Worm (Caenorhabditis elegans) whole organism, L2 larva: ENCODE data around the gene F21C10.9.

Source experiments
- C34F6.9 ChIP-seq: fragments of 150-350 bp; optimal IDR thresholded peaks from 2 replicates; lab custom pipeline; 2014; ENCODE audit warnings: missing biosample characterization, missing genetic modification characterization
- Y55F3AM.14 ChIP-seq: fragments of 200-800 bp; sonication (Bioruptor generic); optimal IDR thresholded peaks from 2 replicates; lab custom pipeline; 2018; ENCODE audit warnings: mild to moderate bottlenecking, missing genetic modification characterization, missing compliant biosample characterization
- ZK546.5 ChIP-seq: sonication (generic microtip); optimal IDR thresholded peaks from 2 replicates; lab custom pipeline; 2017; ENCODE audit warnings: missing biosample characterization, missing genetic modification characterization
- aly-2 ChIP-seq: fragments of 150-350 bp; optimal IDR thresholded peaks from 2 replicates; lab custom pipeline; 2014; ENCODE audit warnings: missing biosample characterization, missing genetic modification characterization
- ama-1 ChIP-seq: fragments of 150-350 bp; optimal IDR thresholded peaks from 2 replicates; lab custom pipeline; 2018; ENCODE audit warnings: inconsistent platforms
- blmp-1 ChIP-seq: sonication (generic microtip); optimal IDR thresholded peaks from 2 replicates; lab custom pipeline; 2017; ENCODE audit warnings: missing genetic modification characterization, mild to moderate bottlenecking, missing compliant biosample characterization, antibody characterized with exemption, moderate library complexity; ENCODE audit not compliant: insufficient read depth
- ceh-16 ChIP-seq: fragments of 150-350 bp; optimal IDR thresholded peaks from 2 replicates; lab custom pipeline; 2014; ENCODE audit warnings: missing biosample characterization, missing genetic modification characterization
- ceh-82 ChIP-seq: fragments of 150-350 bp; optimal IDR thresholded peaks from 2 replicates; lab custom pipeline; 2014; ENCODE audit warnings: missing biosample characterization, missing genetic modification characterization
- dmd-4 ChIP-seq: sonication (generic microtip); optimal IDR thresholded peaks from 2 replicates; lab custom pipeline; 2017; ENCODE audit warnings: missing biosample characterization, missing genetic modification characterization
- elt-1 ChIP-seq: fragments of 150-350 bp; optimal IDR thresholded peaks from 2 replicates; lab custom pipeline; 2014; ENCODE audit warnings: missing biosample characterization, missing genetic modification characterization
- elt-3 ChIP-seq: sonication (generic microtip); optimal IDR thresholded peaks from 2 replicates; lab custom pipeline; 2017; ENCODE audit warnings: missing biosample characterization, missing genetic modification characterization
- fos-1 ChIP-seq: fragments of 150-350 bp; optimal IDR thresholded peaks from 2 replicates; lab custom pipeline; 2014; ENCODE audit warnings: missing biosample characterization, missing genetic modification characterization
- gmeb-1 ChIP-seq: fragments of 150-350 bp; optimal IDR thresholded peaks from 2 replicates; lab custom pipeline; 2014; ENCODE audit warnings: missing biosample characterization, missing genetic modification characterization
- lin-39 ChIP-seq: fragments of 150-350 bp; optimal IDR thresholded peaks from 2 replicates; lab custom pipeline; 2014; ENCODE audit warnings: missing biosample characterization, missing genetic modification reagents, missing genetic modification characterization
- mab-5 ChIP-seq: fragments of 150-350 bp; optimal IDR thresholded peaks from 2 replicates; lab custom pipeline; 2014; ENCODE audit warnings: missing biosample characterization, missing genetic modification characterization
- mdl-1 ChIP-seq, 2 experiments: fragments of 150-350 bp in 1 of 2; sonication (generic microtip) in 1 of 2; optimal IDR thresholded peaks; 2 replicates each; lab custom pipeline; 2017; ENCODE audit warnings: missing biosample characterization in 2 of 2, missing genetic modification characterization in 2 of 2
- nhr-11 ChIP-seq: fragments of 150-350 bp; optimal IDR thresholded peaks from 2 replicates; lab custom pipeline; 2014; ENCODE audit warnings: missing biosample characterization, missing genetic modification characterization
- nhr-21 ChIP-seq: fragments of 150-350 bp; optimal IDR thresholded peaks from 2 replicates; lab custom pipeline; 2014; ENCODE audit warnings: missing biosample characterization, missing genetic modification characterization
- nhr-237 ChIP-seq: fragments of 150-350 bp; optimal IDR thresholded peaks from 2 replicates; lab custom pipeline; 2014; ENCODE audit warnings: missing biosample characterization, missing genetic modification characterization
- nhr-25 ChIP-seq: fragments of 150-350 bp; sonication (generic microtip); optimal IDR thresholded peaks from 3 replicates; lab custom pipeline; 2014; ENCODE audit warnings: missing biosample characterization, missing genetic modification characterization
- peb-1 ChIP-seq: fragments of 150-350 bp; optimal IDR thresholded peaks from 2 replicates; lab custom pipeline; 2014; ENCODE audit warnings: missing biosample characterization, missing genetic modification characterization
- sem-4 ChIP-seq: fragments of 150-350 bp; optimal IDR thresholded peaks from 2 replicates; lab custom pipeline; 2014; ENCODE audit warnings: missing biosample characterization, missing genetic modification reagents, missing genetic modification characterization
- skn-1 ChIP-seq: sonication (generic microtip); optimal IDR thresholded peaks from 2 replicates; lab custom pipeline; 2017; ENCODE audit warnings: missing biosample characterization, missing genetic modification characterization
- sma-9 ChIP-seq, 2 experiments: fragments of 150-350 bp in 1 of 2; sonication (generic microtip) in 1 of 2; optimal IDR thresholded peaks; 2 replicates each; lab custom pipeline; 2014 to 2016; ENCODE audit warnings: missing genetic modification characterization in 2 of 2, mild to moderate bottlenecking in 1 of 2, missing biosample characterization in 1 of 2, missing compliant biosample characterization in 1 of 2, missing genetic modification reagents in 1 of 2, moderate library complexity in 1 of 2
- snpc-4 ChIP-seq: fragments of 150-350 bp; optimal IDR thresholded peaks from 2 replicates; lab custom pipeline; 2014; ENCODE audit warnings: missing biosample characterization, missing genetic modification characterization
- unc-39 ChIP-seq: fragments of 150-350 bp; optimal IDR thresholded peaks from 2 replicates; lab custom pipeline; 2014; ENCODE audit warnings: missing biosample characterization, missing genetic modification characterization
- unc-55 ChIP-seq: fragments of 150-350 bp; sonication (generic microtip); optimal IDR thresholded peaks from 3 replicates; lab custom pipeline; 2014; ENCODE audit warnings: missing biosample characterization, missing genetic modification reagents, missing genetic modification characterization
- ztf-1 ChIP-seq: fragments of 200-800 bp; sonication (Bioruptor generic); conservative IDR thresholded peaks from 2 replicates; pipeline ENCODE4 v1.3.6; 2022; ENCODE audit warnings: missing genetic modification characterization, missing compliant biosample characterization
- ztf-11 ChIP-seq: sonication (generic microtip); optimal IDR thresholded peaks from 2 replicates; lab custom pipeline; 2017; ENCODE audit warnings: missing biosample characterization, missing genetic modification characterization
- ztf-4 ChIP-seq: fragments of 150-350 bp; optimal IDR thresholded peaks from 2 replicates; lab custom pipeline; 2014; ENCODE audit warnings: missing biosample characterization, missing genetic modification characterization

F21C10.9 gene

ce11 chrV:9059468-9059867, 39.0 kb downstream of the F21C10.9 start, which contains the start of the genes C25E10.16 and C25E10.13:
Gene C25E10.16, minus strand, starts transcription at chrV:9059568.
Gene C25E10.13, plus strand, starts transcription at chrV:9059723.
- TF ChIP-seq elt-3 (tag; lab: Kevin White, UChicago), result no peak
- TF ChIP-seq unc-55 (GFP tag; lab: Kevin White, UChicago), result no peak
- no peak for TF ChIP-seq elt-1 (tag; lab: Kevin White, UChicago)
- TF ChIP-seq sem-4, result no peak

- TF ChIP-seq ceh-82 (tag; lab: Kevin White, UChicago) (no peak), nhr-11 (tag; lab: Kevin White, UChicago) (no peak), peb-1 (tag; lab: Kevin White, UChicago) (no peak), nhr-25 (tag; lab: Kevin White, UChicago) (no peak)
- TF ChIP-seq, all 48 proteins: peak for 0
Observed at ce11 chrV:9058627-9059026, 39.9 kb downstream of the F21C10.9 start, which contains the start of gene C25E10.11. Gene C25E10.11, minus strand, starts transcription at chrV:9058727.

ce11 chrV:9056253-9056652, 42.2 kb downstream of the F21C10.9 start, which contains the start of gene C25E10.10:
Gene C25E10.10, minus strand, starts transcription at chrV:9056353.
- TF ChIP-seq nhr-21 (tag; lab: Kevin White, UChicago), result no peak
- TF ChIP-seq ama-1 (lab: Kevin White, UChicago), result no peak
- no peak for TF ChIP-seq sma-9 (GFP tag; optimal IDR thresholded peaks at IDR 0.05; lab: Kevin White, UChicago)
- no peak for TF ChIP-seq sma-9 (tag; optimal IDR thresholded peaks at IDR 0.05; lab: Kevin White, UChicago)

ce11 chrV:9055644-9056043, 42.9 kb downstream of the F21C10.9 start:
- TF ChIP-seq C34F6.9 (no peak), nhr-21 (tag; lab: Kevin White, UChicago) (peak; percentile 11)
- TF ChIP-seq, all 48 proteins: peak for 1

ce11 chrV:9054771-9055170, 43.7 kb downstream of the F21C10.9 start, which contains the start of gene swm-1:
Gene swm-1, minus strand, starts transcription at chrV:9054871.
- no peak for TF ChIP-seq gmeb-1
- no peak for TF ChIP-seq snpc-4 (tag; lab: Kevin White, UChicago)
- no peak for TF ChIP-seq ztf-11 (tag; lab: Kevin White, UChicago)
- TF ChIP-seq blmp-1 (tag; lab: Kevin White, UChicago), result no peak
- TF ChIP-seq lin-39 (tag; lab: Kevin White, UChicago), result no peak
- no peak for TF ChIP-seq elt-1 (tag; lab: Kevin White, UChicago)
- TF ChIP-seq unc-55 (GFP tag; lab: Kevin White, UChicago), result no peak
- no peak for TF ChIP-seq unc-39 (tag; lab: Kevin White, UChicago)
- TF ChIP-seq Y55F3AM.14 (GFP tag; lab: Kevin White, UChicago), result no peak
- TF ChIP-seq peb-1 (tag; lab: Kevin White, UChicago), result no peak
- no peak for TF ChIP-seq dmd-4
- no peak for TF ChIP-seq skn-1 (tag; lab: Kevin White, UChicago)
- no peak for TF ChIP-seq aly-2 (tag; lab: Kevin White, UChicago)
- TF ChIP-seq ceh-16, result no peak
- no peak for TF ChIP-seq elt-3 (tag; lab: Kevin White, UChicago)
- TF ChIP-seq ama-1 (lab: Kevin White, UChicago), result no peak
- TF ChIP-seq ztf-1 (GFP tag; lab: Robert Waterston, UW), result no peak
- no peak for TF ChIP-seq nhr-21 (tag; lab: Kevin White, UChicago)
- TF ChIP-seq, all 48 proteins: peak for 0

- no peak for TF ChIP-seq fos-1
Observed at ce11 chrV:9053969-9054368, 44.5 kb downstream of the F21C10.9 start, which contains the start of gene C25E10.8. Gene C25E10.8, minus strand, starts transcription at chrV:9054069.

ce11 chrV:9053235-9053634, 45.3 kb downstream of the F21C10.9 start:
- TF ChIP-seq nhr-237 (tag; lab: Kevin White, UChicago) (no peak), gmeb-1 (no peak), C34F6.9 (no peak), aly-2 (tag; lab: Kevin White, UChicago) (no peak), mab-5 (no peak), skn-1 (tag; lab: Kevin White, UChicago) (no peak), mdl-1 (tag; optimal IDR thresholded peaks at IDR 0.05; lab: Kevin White, UChicago) (no peak), Y55F3AM.14 (GFP tag; lab: Kevin White, UChicago) (no peak), ztf-4 (tag; lab: Kevin White, UChicago) (no peak), ZK546.5 (tag; lab: Kevin White, UChicago) (no peak)
